Worm (Caenorhabditis elegans): ENCODE results near the gene M01H9.4.

Gene M01H9.4

ce11 chrIV:4477009-4477471, 5.7 kb downstream of the M01H9.4 start, which contains the start of gene M01H9.3 (continued):
- TF ChIP-seq lin-1 (GFP tag; IDR thresholded peaks at IDR 0.05), result 0 out of 2 replicates have a peak, but pooled peaks have one; percentile 11
- TF ChIP-seq unc-39 (tag; optimal IDR thresholded peaks at IDR 0.05), result no peak
- TF ChIP-seq lin-13 (GFP tag; optimal IDR thresholded peaks at IDR 0.05), result no peak
- TF ChIP-seq ceh-62 (tag; optimal IDR thresholded peaks at IDR 0.05), result no peak
- TF ChIP-seq fkh-10 (GFP tag; optimal IDR thresholded peaks at IDR 0.05), result no peak
- no peak for TF ChIP-seq rbr-2 (tag; optimal IDR thresholded peaks at IDR 0.05)
- no peak for TF ChIP-seq F37D6.2 (tag; optimal IDR thresholded peaks at IDR 0.05)
- no peak for TF ChIP-seq T26A8.4 (GFP tag; IDR thresholded peaks at IDR 0.05)
- TF ChIP-seq mxl-3 (GFP tag; optimal IDR thresholded peaks at IDR 0.05), result peak; percentile 46
- TF ChIP-seq F44E2.7 (GFP tag; IDR thresholded peaks at IDR 0.05), result no peak
- TF ChIP-seq nhr-25 (tag; optimal IDR thresholded peaks at IDR 0.05; ENCODE audit: borderline replicate concordance, insufficient read depth), result peak; percentile 44
- no peak for TF ChIP-seq aly-2 (tag; optimal IDR thresholded peaks at IDR 0.05)

- TF ChIP-seq tra-1 (GFP tag; IDR thresholded peaks at IDR 0.05) (0 out of 2 replicates have a peak, but pooled peaks have one; percentile 18), nhr-48 (tag; optimal IDR thresholded peaks at IDR 0.05) (peak; percentile 17), ceh-82 (tag; optimal IDR thresholded peaks at IDR 0.05) (no peak), php-3 (GFP tag; IDR thresholded peaks at IDR 0.05) (no peak), lsy-2 (tag; optimal IDR thresholded peaks at IDR 0.05) (peak in 1 of 2 experiments; percentile 5), mxl-3 (GFP tag; optimal IDR thresholded peaks at IDR 0.05) (peak; percentile 74), cey-2 (tag; optimal IDR thresholded peaks at IDR 0.05; ENCODE audit: borderline replicate concordance, insufficient read depth) (no peak), snpc-1.2 (GFP tag; IDR thresholded peaks at IDR 0.05) (no peak), lin-39 (tag; optimal IDR thresholded peaks at IDR 0.05) (no peak), ceh-20 (GFP tag; IDR thresholded peaks at IDR 0.05) (no peak), nhr-28 (tag; optimal IDR thresholded peaks at IDR 0.05) (peak; percentile 39), daf-16 (GFP tag; optimal IDR thresholded peaks at IDR 0.05) (no peak), daf-16 (tag; optimal IDR thresholded peaks at IDR 0.05) (peak; percentile 47), pha-4 (GFP tag; IDR thresholded peaks at IDR 0.05) (peak; percentile 22; the same call in 1 of the 2 replicates), pha-4 (tag; optimal IDR thresholded peaks at IDR 0.05) (no peak), hlh-11 (tag; optimal IDR thresholded peaks at IDR 0.05) (peak; percentile 17), nhr-41 (GFP tag; IDR thresholded peaks at IDR 0.05) (no peak), dmd-6 (GFP tag; IDR thresholded peaks at IDR 0.05) (0 out of 2 replicates have a peak, but pooled peaks have one; percentile 13), dve-1 (tag; optimal IDR thresholded peaks at IDR 0.05; ENCODE audit: insufficient read depth) (peak; percentile 66), dmd-8 (GFP tag; IDR thresholded peaks at IDR 0.05) (no peak), aha-1 (tag) (peak; percentile 89), saeg-2 (GFP tag; IDR thresholded peaks at IDR 0.05) (0 out of 2 replicates have a peak, but pooled peaks have one; percentile 6), hlh-30 (tag; optimal IDR thresholded peaks at IDR 0.05; ENCODE audit: insufficient read depth) (peak; percentile 47), pqm-1 (tag; optimal IDR thresholded peaks at IDR 0.05) (peak; percentile 24), ama-1 (optimal IDR thresholded peaks at IDR 0.05) (peak; percentile 34)
Measured at ce11 chrIV:4475362-4476086, 7.2 kb downstream of the M01H9.4 start.

ce11 chrIV:4473767-4474166, 8.9 kb downstream of the M01H9.4 start:
- TF ChIP-seq T26A8.4 (GFP tag; IDR thresholded peaks at IDR 0.05) (peak; percentile 36; the same call in 1 of the 2 replicates), ceh-20 (GFP tag; IDR thresholded peaks at IDR 0.05) (no peak; the same call in 1 of the 2 replicates), hmg-1.1 (GFP tag; IDR thresholded peaks at IDR 0.05) (0 out of 2 replicates have a peak, but pooled peaks have one; percentile 13), lir-3 (tag; optimal IDR thresholded peaks at IDR 0.05) (no peak), F26F4.8 (GFP tag; conservative IDR thresholded peaks at IDR 0.05) (no peak), sdz-12 (GFP tag; optimal IDR thresholded peaks at IDR 0.05) (peak; percentile 45), mdl-1 (tag; optimal IDR thresholded peaks at IDR 0.05) (no peak), lim-7 (GFP tag; IDR thresholded peaks at IDR 0.05) (0 out of 2 replicates have a peak, but pooled peaks have one; percentile 27), daf-12 (tag; optimal IDR thresholded peaks at IDR 0.05) (no peak), nhr-76 (tag; optimal IDR thresholded peaks at IDR 0.05) (no peak), mxl-3 (GFP tag; optimal IDR thresholded peaks at IDR 0.05) (peak; percentile 24), ceh-82 (tag; optimal IDR thresholded peaks at IDR 0.05) (no peak), nhr-48 (tag; optimal IDR thresholded peaks at IDR 0.05) (no peak), Y48G9A.11 (GFP tag; IDR thresholded peaks at IDR 0.05) (0 out of 2 replicates have a peak, but pooled peaks have one; percentile 5), zip-11 (GFP tag; IDR thresholded peaks at IDR 0.05) (no peak), ctbp-1 (GFP tag; IDR thresholded peaks at IDR 0.05) (0 out of 2 replicates have a peak, but pooled peaks have one; percentile 32), pha-4 (GFP tag; IDR thresholded peaks at IDR 0.05) (peak; percentile 9; the same call in 1 of the 2 replicates), pha-4 (tag; optimal IDR thresholded peaks at IDR 0.05) (no peak)
